Fruit fly (Drosophila melanogaster): ENCODE data around the gene Tspo.

The Tspo gene

DNA sequence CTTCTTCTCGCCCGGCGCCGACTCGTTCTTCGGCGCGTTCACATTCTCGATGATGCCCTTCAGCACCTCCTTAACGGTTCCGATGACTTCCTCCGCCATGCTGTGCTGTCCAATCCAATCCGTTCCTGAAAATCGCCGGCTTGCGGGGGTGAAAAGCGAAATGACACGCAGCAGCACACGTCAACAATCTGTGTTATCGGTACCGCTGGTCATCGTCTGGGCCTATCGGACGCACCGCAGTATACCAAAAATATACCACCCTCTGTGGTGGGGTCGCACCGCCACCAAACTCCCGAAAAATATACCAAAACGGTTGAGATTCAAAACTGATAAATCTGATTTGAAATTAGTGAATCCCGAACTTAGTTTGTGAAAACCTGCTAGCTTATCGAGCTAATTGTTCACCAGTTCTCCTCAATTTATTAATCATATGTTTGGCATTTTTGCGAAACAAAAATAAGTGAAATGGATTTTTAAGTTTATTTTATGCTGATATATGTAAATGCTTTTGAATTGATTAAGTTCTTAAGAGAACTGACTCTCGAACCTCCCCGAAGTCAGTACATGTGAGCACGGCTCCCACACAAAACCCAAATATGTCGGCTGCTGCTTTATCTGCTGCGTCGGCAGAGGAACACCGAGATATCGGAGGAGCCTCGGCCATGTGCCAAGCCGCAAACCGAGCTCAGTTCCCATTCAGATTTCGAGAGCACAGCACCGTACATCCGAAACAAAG is 14.8 kb upstream of the Tspo start, which contains the start of the genes Spp and nAChRbeta3 (continued):
- TF ChIP-seq repo (GFP tag; optimal IDR thresholded peaks at IDR 0.05) (no peak), CG16815 (GFP tag; optimal IDR thresholded peaks at IDR 0.05) (no peak), Myb (GFP tag; optimal IDR thresholded peaks at IDR 0.05) (peak; percentile 98), Ets65A (GFP tag) (no peak), fru (optimal IDR thresholded peaks at IDR 0.05) (no peak), slbo (GFP tag; IDR thresholded peaks at IDR 0.05) (no peak), vvl (GFP tag; IDR thresholded peaks at IDR 0.05) (0 out of 2 replicates have a peak, but pooled peaks have one; percentile 12), corto (GFP tag; optimal IDR thresholded peaks at IDR 0.05) (no peak), Nf-YB (GFP tag; optimal IDR thresholded peaks at IDR 0.05) (no peak), az2 (GFP tag; optimal IDR thresholded peaks at IDR 0.05) (no peak), hkb (optimal IDR thresholded peaks at IDR 0.05) (no peak), hkb (GFP tag; IDR thresholded peaks at IDR 0.05) (no peak), sisA (GFP tag; IDR thresholded peaks at IDR 0.05) (no peak), gcm2 (GFP tag; optimal IDR thresholded peaks at IDR 0.05) (no peak), Chrac-16 (GFP tag; optimal IDR thresholded peaks at IDR 0.05) (no peak), dm (GFP tag; optimal IDR thresholded peaks at IDR 0.05) (peak; percentile 32), Awh (GFP tag; IDR thresholded peaks at IDR 0.05) (no peak), CG15479 (GFP tag; optimal IDR thresholded peaks at IDR 0.05) (no peak), jigr1 (GFP tag; IDR thresholded peaks at IDR 0.05) (no peak), CG10366 (GFP tag; IDR thresholded peaks at IDR 0.05) (no peak), CG5180 (GFP tag; optimal IDR thresholded peaks at IDR 0.05) (no peak), CG14965 (GFP tag; optimal IDR thresholded peaks at IDR 0.05; ENCODE audit: borderline replicate concordance) (no peak), CG11456 (GFP tag; IDR thresholded peaks at IDR 0.05) (0 out of 3 replicates have a peak, but pooled peaks have one; percentile 7), CG14050 (GFP tag; IDR thresholded peaks at IDR 0.05) (no peak), NK7.1 (GFP tag; optimal IDR thresholded peaks at IDR 0.05) (no peak), cwo (GFP tag; optimal IDR thresholded peaks at IDR 0.05) (no peak), CG9797 (GFP tag; optimal IDR thresholded peaks at IDR 0.05) (peak; percentile 79), Lhr (GFP tag; optimal IDR thresholded peaks at IDR 0.05) (no peak), rib (GFP tag; IDR thresholded peaks at IDR 0.05) (no peak), luna (GFP tag; optimal IDR thresholded peaks at IDR 0.05) (no peak), CG13624 (GFP tag; optimal IDR thresholded peaks at IDR 0.05) (no peak), Dfd (GFP tag; optimal IDR thresholded peaks at IDR 0.05) (no peak), CG17612 (GFP tag; IDR thresholded peaks at IDR 0.05) (no peak), CG17912 (GFP tag; optimal IDR thresholded peaks at IDR 0.05) (no peak), abd-A (tag; optimal IDR thresholded peaks at IDR 0.05) (no peak), crp (GFP tag; optimal IDR thresholded peaks at IDR 0.05) (no peak), mirr (GFP tag; optimal IDR thresholded peaks at IDR 0.05) (no peak), bbx (GFP tag; IDR thresholded peaks at IDR 0.05; ENCODE audit: partially characterized antibody) (peak; percentile 68), ATbp (GFP tag; optimal IDR thresholded peaks at IDR 0.05) (no peak), H2.0 (GFP tag; IDR thresholded peaks at IDR 0.05) (no peak), Hsf (GFP tag; optimal IDR thresholded peaks at IDR 0.05) (no peak), HLH54F (GFP tag; optimal IDR thresholded peaks at IDR 0.05) (no peak), zfh2 (GFP tag; optimal IDR thresholded peaks at IDR 0.05) (no peak), CG14014 (GFP tag; IDR thresholded peaks at IDR 0.05) (no peak), Opbp (GFP tag; IDR thresholded peaks at IDR 0.05; ENCODE audit: partially characterized antibody) (peak; percentile 62; the same call in 1 of the 3 replicates), CG12659 (GFP tag; optimal IDR thresholded peaks at IDR 0.05) (no peak), sna (GFP tag; IDR thresholded peaks at IDR 0.05; ENCODE audit: partially characterized antibody) (peak; percentile 58), CG9727 (GFP tag; optimal IDR thresholded peaks at IDR 0.05) (no peak), CG6683 (GFP tag; optimal IDR thresholded peaks at IDR 0.05) (no peak), CG13775 (GFP tag; optimal IDR thresholded peaks at IDR 0.05) (no peak), GATAe (GFP tag; conservative IDR thresholded peaks at IDR 0.05) (no peak)
